Fruit fly (Drosophila melanogaster) whole organism, prepupa: ENCODE data around the gene galene.

ENCODE experiments used
- Blimp-1 ChIP-seq: fragments of 200-800 bp; sonication (Bioruptor generic); optimal IDR thresholded peaks from 3 replicates; lab custom pipeline; 2017; ENCODE audit warnings: missing biosample characterization, missing genetic modification characterization, mild to moderate bottlenecking, moderate library complexity, missing genetic modification reagents
- CG10631 ChIP-seq: fragments of 200-800 bp; sonication (Bioruptor generic); optimal IDR thresholded peaks from 2 replicates; lab custom pipeline; 2016; ENCODE audit warnings: missing biosample characterization, missing genetic modification characterization
- CG10669 ChIP-seq: fragments of 200-800 bp; sonication (Bioruptor generic); optimal IDR thresholded peaks from 3 replicates; lab custom pipeline; 2018; ENCODE audit warnings: missing biosample characterization, mild to moderate bottlenecking, missing genetic modification characterization, moderate library complexity
- CG11294 ChIP-seq: fragments of 200-800 bp; sonication (Bioruptor generic); IDR thresholded peaks from 2 replicates; pipeline ENCODE4 v1.3.6; 2022; ENCODE audit warnings: missing biosample characterization, missing genetic modification characterization
- CG11902 ChIP-seq: fragments of 200-800 bp; sonication (Bioruptor generic); optimal IDR thresholded peaks from 3 replicates; lab custom pipeline; 2016; ENCODE audit warnings: missing biosample characterization, missing genetic modification characterization
- CG15336 ChIP-seq: fragments of 200-800 bp; sonication (Bioruptor generic); IDR thresholded peaks from 2 replicates; pipeline ENCODE4 v1.3.6; 2022; ENCODE audit warnings: missing biosample characterization, missing genetic modification characterization
- CG16779 ChIP-seq: fragments of 200-800 bp; sonication (Bioruptor generic); optimal IDR thresholded peaks from 3 replicates; lab custom pipeline; 2017; ENCODE audit warnings: missing biosample characterization, mild to moderate bottlenecking, missing genetic modification characterization
- CG3032 ChIP-seq: fragments of 200-800 bp; optimal IDR thresholded peaks from 2 replicates; lab custom pipeline; 2019; ENCODE audit warnings: missing biosample characterization, mild to moderate bottlenecking, missing genetic modification characterization, moderate library complexity
- CG31627 ChIP-seq: fragments of 200-800 bp; sonication (Bioruptor generic); optimal IDR thresholded peaks from 3 replicates; lab custom pipeline; 2016; ENCODE audit warnings: missing biosample characterization, missing genetic modification characterization
- CG32006 ChIP-seq: fragments of 200-800 bp; sonication (Bioruptor generic); optimal IDR thresholded peaks from 3 replicates; lab custom pipeline; 2017; ENCODE audit warnings: missing biosample characterization, mild to moderate bottlenecking, missing genetic modification characterization
- CG4318 ChIP-seq: fragments of 200-800 bp; sonication (Bioruptor generic); optimal IDR thresholded peaks from 3 replicates; lab custom pipeline; 2017; ENCODE audit warnings: missing biosample characterization, mild to moderate bottlenecking, missing genetic modification characterization
- CG6163 ChIP-seq: fragments of 200-800 bp; sonication (Bioruptor generic); IDR thresholded peaks from 3 replicates; pipeline ENCODE4 v1.3.6; 2022; ENCODE audit warnings: missing biosample characterization, missing genetic modification characterization
- CG6276 ChIP-seq: fragments of 200-800 bp; sonication (Bioruptor generic); optimal IDR thresholded peaks from 2 replicates; lab custom pipeline; 2017; ENCODE audit warnings: missing biosample characterization, mild to moderate bottlenecking, missing genetic modification characterization
- CG6792 ChIP-seq: fragments of 200-800 bp; sonication (Bioruptor generic); optimal IDR thresholded peaks from 3 replicates; lab custom pipeline; 2016; ENCODE audit warnings: missing biosample characterization, missing genetic modification characterization
- CG8119 ChIP-seq: fragments of 200-800 bp; sonication (Bioruptor generic); IDR thresholded peaks from 3 replicates; pipeline ENCODE4 v1.3.6; 2022; ENCODE audit warnings: missing biosample characterization, missing genetic modification characterization
- CG8632 ChIP-seq: fragments of 200-800 bp; sonication (Bioruptor generic); optimal IDR thresholded peaks from 3 replicates; lab custom pipeline; 2016; ENCODE audit warnings: missing biosample characterization, missing genetic modification characterization
- CG9139 ChIP-seq: fragments of 200-800 bp; sonication (Bioruptor generic); optimal IDR thresholded peaks from 3 replicates; lab custom pipeline; 2017; ENCODE audit warnings: missing biosample characterization, mild to moderate bottlenecking, missing genetic modification characterization
- Eip75B ChIP-seq: fragments of 200-800 bp; sonication (Bioruptor generic); optimal IDR thresholded peaks from 3 replicates; lab custom pipeline; 2016; ENCODE audit warnings: missing biosample characterization, missing genetic modification characterization
- Eip78C ChIP-seq: fragments of 200-800 bp; sonication (Bioruptor generic); peaks from one replicate; lab custom pipeline; 2016; ENCODE audit warnings: missing biosample characterization, missing genetic modification characterization
- Ets96B ChIP-seq: fragments of 200-800 bp; optimal IDR thresholded peaks from 2 replicates; lab custom pipeline; 2019; ENCODE audit warnings: missing biosample characterization, mild to moderate bottlenecking, missing genetic modification characterization, moderate library complexity
- Gug ChIP-seq: fragments of 200-800 bp; sonication (Bioruptor generic); IDR thresholded peaks from 2 replicates; pipeline ENCODE4 v1.3.6; 2022; ENCODE audit warnings: missing biosample characterization, missing genetic modification characterization
- Hr39 ChIP-seq: fragments of 200-800 bp; sonication (Bioruptor generic); optimal IDR thresholded peaks from 2 replicates; lab custom pipeline; 2016; ENCODE audit warnings: missing biosample characterization, missing genetic modification characterization
- Hr4 ChIP-seq: fragments of 200-800 bp; sonication (Bioruptor generic); optimal IDR thresholded peaks from 3 replicates; lab custom pipeline; 2016; ENCODE audit warnings: missing biosample characterization, missing genetic modification characterization
- Lpt ChIP-seq: fragments of 200-800 bp; sonication (Bioruptor generic); optimal IDR thresholded peaks from 3 replicates; lab custom pipeline; 2016; ENCODE audit warnings: missing biosample characterization, missing genetic modification characterization
- Met ChIP-seq: fragments of 200-800 bp; sonication (Bioruptor generic); optimal IDR thresholded peaks from 3 replicates; lab custom pipeline; 2016; ENCODE audit warnings: missing biosample characterization, missing genetic modification characterization
- Sox14 ChIP-seq: fragments of 200-800 bp; sonication (Bioruptor generic); optimal IDR thresholded peaks from 3 replicates; lab custom pipeline; 2016; ENCODE audit warnings: missing biosample characterization, missing genetic modification characterization
- achi ChIP-seq: fragments of 200-800 bp; sonication (Bioruptor generic); optimal IDR thresholded peaks from 3 replicates; lab custom pipeline; 2016; ENCODE audit warnings: missing biosample characterization, missing genetic modification characterization
- cyc ChIP-seq: fragments of 200-800 bp; sonication (Bioruptor generic); optimal IDR thresholded peaks from 3 replicates; lab custom pipeline; 2016; ENCODE audit warnings: missing biosample characterization, missing genetic modification characterization
- dac ChIP-seq: fragments of 200-800 bp; sonication (Bioruptor generic); optimal IDR thresholded peaks from 2 replicates; lab custom pipeline; 2017; ENCODE audit warnings: missing biosample characterization, mild to moderate bottlenecking, missing genetic modification characterization
- dsx ChIP-seq: fragments of 200-800 bp; optimal IDR thresholded peaks from 3 replicates; lab custom pipeline; 2019; ENCODE audit warnings: missing biosample characterization, mild to moderate bottlenecking, missing genetic modification characterization, moderate library complexity; ENCODE audit not compliant: poor library complexity, severe bottlenecking
- eg ChIP-seq: fragments of 200-800 bp; sonication (Bioruptor generic); IDR thresholded peaks from 3 replicates; pipeline ENCODE4 v1.3.6; 2022; ENCODE audit warnings: missing biosample characterization, missing genetic modification characterization
- pdm3 ChIP-seq: fragments of 200-800 bp; sonication (Bioruptor generic); optimal IDR thresholded peaks from 3 replicates; lab custom pipeline; 2016; ENCODE audit warnings: missing biosample characterization, missing genetic modification characterization
- spab ChIP-seq: fragments of 200-800 bp; sonication (Bioruptor generic); optimal IDR thresholded peaks from 2 replicates; lab custom pipeline; 2017; ENCODE audit warnings: missing biosample characterization, mild to moderate bottlenecking, missing genetic modification characterization, missing genetic modification reagents
- ss ChIP-seq, 2 experiments: fragments of 200-800 bp; sonication (Bioruptor generic); optimal IDR thresholded peaks; 2 replicates in 1 of 2; 3 replicates in 1 of 2; lab custom pipeline; 2017 to 2018; ENCODE audit warnings: mild to moderate bottlenecking in 2 of 2, missing biosample characterization in 2 of 2, missing genetic modification characterization in 2 of 2, moderate library complexity in 1 of 2
- svp ChIP-seq: fragments of 200-800 bp; sonication (Bioruptor generic); peaks from one replicate; lab custom pipeline; 2016; ENCODE audit warnings: missing biosample characterization, missing genetic modification characterization
- topi ChIP-seq: fragments of 200-800 bp; sonication (Bioruptor generic); optimal IDR thresholded peaks from 3 replicates; lab custom pipeline; 2016; ENCODE audit warnings: missing biosample characterization, missing genetic modification characterization

Gene galene

DNA sequence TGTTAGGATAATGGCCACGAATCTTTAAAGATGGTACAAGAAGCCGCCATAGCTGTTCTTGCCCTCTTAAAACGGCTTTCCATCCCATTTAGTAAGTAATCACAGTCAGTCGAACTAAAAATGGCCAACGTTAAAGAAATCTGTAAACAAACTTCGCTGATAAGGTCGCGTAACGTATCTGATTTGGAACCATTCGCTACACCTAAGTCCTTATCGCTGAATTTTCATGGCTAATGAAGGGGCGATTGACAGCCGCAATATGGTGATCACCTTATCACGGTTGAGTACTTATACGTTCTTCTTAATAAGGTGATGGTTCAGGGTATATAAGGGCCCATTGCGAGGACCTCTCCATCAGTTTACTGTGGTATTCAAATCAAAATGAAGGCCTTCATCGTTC lies 23.0 kb upstream of the galene start, which contains the start of gene LysE:
TSS of gene LysE (plus strand) at position 257 of the 400 bp plus-strand sequence.
- no peak for TF ChIP-seq CG6163
- peak; percentile 57 for TF ChIP-seq svp (GFP tag; lab: Kevin White, UChicago)

DNA sequence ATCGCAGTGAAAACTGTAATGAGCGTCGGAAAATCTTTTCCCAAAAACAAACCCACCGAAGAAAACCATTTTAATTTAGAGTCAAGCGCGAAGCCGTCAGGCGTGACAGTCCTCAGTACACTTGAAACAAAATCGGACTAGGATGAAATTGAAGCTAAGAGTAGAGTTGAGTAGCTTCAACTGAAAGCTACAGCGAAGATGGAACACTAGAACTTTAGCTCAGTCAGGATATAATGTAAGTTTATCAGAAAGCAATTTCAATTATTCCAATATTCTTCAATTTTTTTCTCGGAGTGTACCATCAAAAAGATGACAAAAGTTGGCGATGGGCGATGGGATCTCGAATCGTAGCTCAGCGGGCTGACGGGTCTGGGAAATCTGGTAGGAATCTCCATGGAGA lies 19.1 kb upstream of the galene start:
- no peak for TF ChIP-seq CG10669 (GFP tag; lab: Kevin White, UChicago)
- TF ChIP-seq Ets96B = no peak
- peak; percentile 45; the same call in 2 of the 3 replicates for TF ChIP-seq CG6163
- no peak for TF ChIP-seq CG3032 (tag; lab: Kevin White, UChicago)
- no peak for TF ChIP-seq Blimp-1 (GFP tag; lab: Kevin White, UChicago)
- no peak for TF ChIP-seq CG31627 (GFP tag; lab: Kevin White, UChicago)
- peak; percentile 68 for TF ChIP-seq Hr4 (GFP tag; lab: Kevin White, UChicago)
- TF ChIP-seq svp (GFP tag; lab: Kevin White, UChicago) = peak; percentile 10
- TF ChIP-seq CG4318 (GFP tag; lab: Kevin White, UChicago) = peak; percentile 46
- no peak for TF ChIP-seq CG9139
- peak; percentile 6 for TF ChIP-seq Eip78C (GFP tag; lab: Kevin White, UChicago)
- no peak for TF ChIP-seq Hr39 (GFP tag; lab: Kevin White, UChicago)
- peak; percentile 62 for TF ChIP-seq eg
- TF ChIP-seq dac (GFP tag; lab: Kevin White, UChicago) = peak; percentile 17
- peak; percentile 72 for TF ChIP-seq CG32006
- TF ChIP-seq Eip75B (GFP tag; lab: Kevin White, UChicago) = no peak
- TF ChIP-seq CG10631 = no peak
- TF ChIP-seq cyc = no peak
- no peak for TF ChIP-seq Met (GFP tag; lab: Kevin White, UChicago)
- TF ChIP-seq CG15336 (GFP tag; lab: Robert Waterston, UW) = peak; percentile 64
- peak; percentile 54; the same call in 2 of the 3 replicates for TF ChIP-seq CG8119 (GFP tag; lab: Robert Waterston, UW)
- no peak for TF ChIP-seq CG11294 (GFP tag; lab: Robert Waterston, UW)
- peak; percentile 26 for TF ChIP-seq CG6276

DNA sequence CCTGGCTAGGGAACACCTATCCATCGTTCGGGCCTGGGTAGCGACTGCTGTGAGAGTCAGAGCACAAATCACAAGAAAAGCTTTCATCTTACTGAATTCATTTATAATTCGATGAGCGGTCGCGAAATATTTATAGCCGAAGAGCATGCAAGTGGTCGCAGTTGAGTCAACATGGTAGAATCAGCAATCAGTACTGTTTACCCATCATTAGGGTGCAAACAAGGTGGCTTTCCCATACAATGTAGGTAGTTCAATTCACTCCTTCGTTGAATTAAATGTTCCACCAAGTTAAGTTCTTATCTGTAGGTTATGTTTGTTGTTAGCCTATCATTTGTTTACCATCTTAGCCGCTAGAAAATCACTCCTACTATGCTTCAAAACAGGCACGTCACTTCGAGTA lies 16.9 kb upstream of the galene start, which contains the start of gene LysP:
TSS of gene LysP (minus strand) at position 101 of the 400 bp plus-strand sequence.
- TF ChIP-seq CG6792 (GFP tag; lab: Kevin White, UChicago) (no peak), dsx (GFP tag; lab: Kevin White, UChicago) (no peak), CG10631 (no peak), svp (GFP tag; lab: Kevin White, UChicago) (peak; percentile 32)
- TF ChIP-seq, all 60 proteins: peak for 1

DNA sequence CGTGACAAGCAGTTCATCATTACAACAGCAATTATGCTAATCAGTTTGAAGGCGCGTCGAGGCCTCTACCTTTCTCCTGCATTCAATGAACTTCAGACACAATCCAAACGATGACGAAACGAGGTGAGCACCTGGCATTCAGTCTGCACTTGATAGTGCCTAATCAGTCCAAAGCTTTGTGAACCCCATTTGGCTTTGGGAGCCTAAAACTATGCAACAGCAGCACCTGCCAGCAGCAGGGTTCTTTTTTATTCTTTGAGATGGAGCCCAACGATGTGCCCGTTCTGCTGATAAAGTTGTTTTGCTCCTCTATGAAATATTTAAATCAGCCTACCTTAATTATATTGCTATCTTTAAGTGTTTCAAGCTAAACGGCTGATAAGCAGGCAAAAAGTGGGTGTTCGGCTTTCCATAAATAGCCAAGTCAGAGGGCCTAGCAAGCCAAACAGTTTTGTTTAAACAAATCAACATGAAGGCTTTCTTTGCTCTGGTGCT lies 8.2 kb upstream of the galene start, which contains the start of gene LysS:
TSS of gene LysS (plus strand) at position 445 of the 495 bp plus-strand sequence.
- TF ChIP-seq CG6276 (no peak), CG31627 (GFP tag; lab: Kevin White, UChicago) (no peak), spab (no peak), achi (no peak), Eip78C (GFP tag; lab: Kevin White, UChicago) (no peak), dac (GFP tag; lab: Kevin White, UChicago) (no peak), Sox14 (no peak), Gug (no peak), CG11902 (GFP tag; lab: Kevin White, UChicago) (no peak), CG6792 (GFP tag; lab: Kevin White, UChicago) (no peak), ss (GFP tag; optimal IDR thresholded peaks at IDR 0.05; lab: Kevin White, UChicago) (no peak)

DNA sequence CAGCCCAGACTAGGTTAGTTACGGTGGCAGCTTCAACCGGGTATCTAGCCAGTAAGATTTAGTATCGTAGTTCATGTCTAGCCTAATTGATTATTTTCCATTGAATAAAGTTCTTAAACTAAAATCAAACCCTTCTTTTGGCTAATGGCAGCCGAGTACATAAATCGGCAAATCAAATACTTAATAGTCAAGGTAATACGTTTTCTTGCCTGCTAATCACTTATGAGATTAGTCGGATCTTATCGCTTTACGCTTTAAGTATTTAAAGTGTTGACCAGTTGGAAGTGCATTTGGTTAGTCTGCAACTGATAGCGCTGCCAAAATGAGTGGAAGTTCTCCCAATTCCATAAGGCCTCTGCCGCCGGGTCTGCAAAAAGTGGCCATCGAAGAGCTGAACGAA lies 2.9 kb upstream of the galene start, which contains the start of gene CG33965:
TSS of gene CG33965 (plus strand) at position 301 of the 400 bp plus-strand sequence.
- no peak for TF ChIP-seq pdm3 (GFP tag; lab: Kevin White, UChicago)
- TF ChIP-seq Lpt (GFP tag; lab: Kevin White, UChicago) = no peak
- TF ChIP-seq CG16779 = no peak
- TF ChIP-seq CG15336 (GFP tag; lab: Robert Waterston, UW) = no peak
- no peak for TF ChIP-seq CG8632 (GFP tag; lab: Kevin White, UChicago)
- TF ChIP-seq topi (GFP tag; lab: Kevin White, UChicago) = no peak
- TF ChIP-seq, all 60 proteins: peak for 0
